Worm (Caenorhabditis elegans) whole organism, mixed stage, embryonic: ENCODE results near the gene znf-207.
A peak's percentile ranks its signal among the peaks of the same experiment; 100 is the strongest.

Experiments
- bed-3 ChIP-seq: fragments of 200-800 bp; sonication (Bioruptor generic); optimal IDR thresholded peaks from 3 replicates; lab custom pipeline; 2018; ENCODE audit warnings: mild to moderate bottlenecking, missing genetic modification characterization, moderate library complexity, missing compliant biosample characterization
- blmp-1 ChIP-seq: fragments of 150-350 bp; optimal IDR thresholded peaks from 2 replicates; lab custom pipeline; 2014; ENCODE audit warnings: missing biosample characterization, missing genetic modification characterization
- ceh-39 ChIP-seq: fragments of 150-350 bp; optimal IDR thresholded peaks from 2 replicates; lab custom pipeline; 2014; ENCODE audit warnings: missing biosample characterization, missing genetic modification characterization
- ceh-43 ChIP-seq: fragments of 200-800 bp; sonication (Bioruptor generic); optimal IDR thresholded peaks from 2 replicates; lab custom pipeline; 2018; ENCODE audit warnings: mild to moderate bottlenecking, missing genetic modification characterization, moderate library complexity, missing compliant biosample characterization
- ceh-83 ChIP-seq: fragments of 200-800 bp; sonication (Bioruptor generic); optimal IDR thresholded peaks from 2 replicates; lab custom pipeline; 2018; ENCODE audit warnings: mild to moderate bottlenecking, missing genetic modification characterization, missing compliant biosample characterization
- ces-1 ChIP-seq: fragments of 150-350 bp; optimal IDR thresholded peaks from 2 replicates; lab custom pipeline; 2014; ENCODE audit warnings: missing biosample characterization, missing genetic modification reagents, missing genetic modification characterization
- cnd-1 ChIP-seq: fragments of 200-800 bp; sonication (Bioruptor generic); optimal IDR thresholded peaks from 2 replicates; lab custom pipeline; 2018; ENCODE audit warnings: mild to moderate bottlenecking, missing genetic modification characterization, missing compliant biosample characterization
- drap-1 ChIP-seq: fragments of 200-800 bp; sonication (Bioruptor generic); optimal IDR thresholded peaks from 3 replicates; lab custom pipeline; 2018; ENCODE audit warnings: mild to moderate bottlenecking, missing genetic modification characterization, missing compliant biosample characterization
- elt-1 ChIP-seq: sonication (generic microtip); optimal IDR thresholded peaks from 2 replicates; lab custom pipeline; 2017; ENCODE audit warnings: missing genetic modification characterization, mild to moderate bottlenecking, missing compliant biosample characterization, antibody characterized with exemption, moderate library complexity, borderline replicate concordance; ENCODE audit not compliant: insufficient read depth
- elt-3 ChIP-seq: fragments of 150-350 bp; optimal IDR thresholded peaks from 2 replicates; lab custom pipeline; 2014; ENCODE audit warnings: missing biosample characterization, missing genetic modification characterization
- flh-1 ChIP-seq: fragments of 200-800 bp; sonication (Bioruptor generic); optimal IDR thresholded peaks from 2 replicates; lab custom pipeline; 2018; ENCODE audit warnings: mild to moderate bottlenecking, missing genetic modification characterization, moderate library complexity, missing compliant biosample characterization
- ham-2 ChIP-seq: fragments of 200-800 bp; sonication (Bioruptor generic); optimal IDR thresholded peaks from 2 replicates; lab custom pipeline; 2018; ENCODE audit warnings: mild to moderate bottlenecking, missing genetic modification characterization, missing compliant biosample characterization
- hlh-1 ChIP-seq: fragments of 150-350 bp; optimal IDR thresholded peaks from 2 replicates; lab custom pipeline; 2014; ENCODE audit warnings: missing biosample characterization, missing genetic modification reagents, missing genetic modification characterization
- lin-13 ChIP-seq: fragments of 150-350 bp; optimal IDR thresholded peaks from 2 replicates; lab custom pipeline; 2014; ENCODE audit warnings: missing biosample characterization, missing genetic modification characterization
- lin-32 ChIP-seq: fragments of 200-800 bp; sonication (Bioruptor generic); optimal IDR thresholded peaks from 2 replicates; lab custom pipeline; 2018; ENCODE audit warnings: mild to moderate bottlenecking, missing genetic modification characterization, missing compliant biosample characterization
- lsy-2 ChIP-seq: fragments of 150-350 bp; optimal IDR thresholded peaks from 2 replicates; lab custom pipeline; 2014; ENCODE audit warnings: missing biosample characterization, missing genetic modification characterization
- mab-5 ChIP-seq: fragments of 150-350 bp; optimal IDR thresholded peaks from 2 replicates; lab custom pipeline; 2014; ENCODE audit warnings: missing biosample characterization, missing genetic modification characterization
- mep-1 ChIP-seq: fragments of 150-350 bp; optimal IDR thresholded peaks from 2 replicates; lab custom pipeline; 2017; ENCODE audit warnings: missing biosample characterization, missing genetic modification reagents, missing genetic modification characterization, inconsistent platforms
- nhr-12 ChIP-seq: fragments of 150-350 bp; optimal IDR thresholded peaks from 2 replicates; lab custom pipeline; 2014; ENCODE audit warnings: missing biosample characterization, missing genetic modification characterization
- nhr-2 ChIP-seq: fragments of 150-350 bp; optimal IDR thresholded peaks from 2 replicates; lab custom pipeline; 2014; ENCODE audit warnings: missing biosample characterization, missing genetic modification characterization
- nhr-237 ChIP-seq: fragments of 150-350 bp; optimal IDR thresholded peaks from 2 replicates; lab custom pipeline; 2014; ENCODE audit warnings: missing biosample characterization, missing genetic modification characterization
- nhr-28 ChIP-seq: fragments of 150-350 bp; optimal IDR thresholded peaks from 2 replicates; lab custom pipeline; 2014; ENCODE audit warnings: missing biosample characterization, missing genetic modification characterization
- nhr-76 ChIP-seq: sonication (generic microtip); optimal IDR thresholded peaks from 2 replicates; lab custom pipeline; 2017; ENCODE audit warnings: missing biosample characterization, missing genetic modification characterization
- sem-2 ChIP-seq: fragments of 200-800 bp; sonication (Bioruptor generic); optimal IDR thresholded peaks from 2 replicates; lab custom pipeline; 2018; ENCODE audit warnings: mild to moderate bottlenecking, missing genetic modification characterization, missing compliant biosample characterization
- snpc-4 ChIP-seq: fragments of 150-350 bp; optimal IDR thresholded peaks from 2 replicates; lab custom pipeline; 2014; ENCODE audit warnings: missing biosample characterization, missing genetic modification characterization
- sptf-1 ChIP-seq: sonication (generic microtip); optimal IDR thresholded peaks from 2 replicates; lab custom pipeline; 2017; ENCODE audit warnings: mild to moderate bottlenecking, missing genetic modification characterization, moderate library complexity, missing compliant biosample characterization
- tbx-8 ChIP-seq: fragments of 200-800 bp; sonication (Bioruptor generic); optimal IDR thresholded peaks from 2 replicates; lab custom pipeline; 2018; ENCODE audit warnings: mild to moderate bottlenecking, missing genetic modification characterization, moderate library complexity, missing compliant biosample characterization
- unc-120 ChIP-seq: sonication (generic microtip); optimal IDR thresholded peaks from 2 replicates; lab custom pipeline; 2017; ENCODE audit warnings: missing genetic modification characterization, missing compliant biosample characterization; ENCODE audit not compliant: poor library complexity, severe bottlenecking
- unc-39 ChIP-seq: fragments of 150-350 bp; optimal IDR thresholded peaks from 2 replicates; lab custom pipeline; 2014; ENCODE audit warnings: missing biosample characterization, missing genetic modification characterization
- unc-62 ChIP-seq: fragments of 150-350 bp; optimal IDR thresholded peaks from 2 replicates; lab custom pipeline; 2014; ENCODE audit warnings: missing biosample characterization, missing genetic modification reagents, missing genetic modification characterization
- zip-8 ChIP-seq: fragments of 150-350 bp; optimal IDR thresholded peaks from 2 replicates; lab custom pipeline; 2014; ENCODE audit warnings: missing biosample characterization, missing genetic modification characterization
- ztf-11 ChIP-seq: fragments of 150-350 bp; optimal IDR thresholded peaks from 2 replicates; lab custom pipeline; 2014; ENCODE audit warnings: missing biosample characterization, missing genetic modification characterization

Gene znf-207

ce11 chrIV:11286112-11286511, 24.7 kb upstream of the znf-207 start:
- TF ChIP-seq drap-1 (GFP tag; lab: Kevin White, UChicago), result no peak
- no peak for TF ChIP-seq tbx-8
- no peak for TF ChIP-seq nhr-2 (tag; lab: Kevin White, UChicago)
- no peak for TF ChIP-seq lsy-2 (tag; lab: Kevin White, UChicago)
- TF ChIP-seq elt-3, result no peak
- no peak for TF ChIP-seq flh-1 (GFP tag; lab: Kevin White, UChicago)
- TF ChIP-seq zip-8 (tag; lab: Kevin White, UChicago), result no peak
- no peak for TF ChIP-seq nhr-12 (tag; lab: Kevin White, UChicago)
- no peak for TF ChIP-seq sptf-1 (tag; lab: Kevin White, UChicago)
- TF ChIP-seq elt-1 (tag; lab: Kevin White, UChicago), result no peak
- TF ChIP-seq lin-32, result no peak
- TF ChIP-seq ces-1, result no peak
- TF ChIP-seq ceh-83, result no peak

DNA sequence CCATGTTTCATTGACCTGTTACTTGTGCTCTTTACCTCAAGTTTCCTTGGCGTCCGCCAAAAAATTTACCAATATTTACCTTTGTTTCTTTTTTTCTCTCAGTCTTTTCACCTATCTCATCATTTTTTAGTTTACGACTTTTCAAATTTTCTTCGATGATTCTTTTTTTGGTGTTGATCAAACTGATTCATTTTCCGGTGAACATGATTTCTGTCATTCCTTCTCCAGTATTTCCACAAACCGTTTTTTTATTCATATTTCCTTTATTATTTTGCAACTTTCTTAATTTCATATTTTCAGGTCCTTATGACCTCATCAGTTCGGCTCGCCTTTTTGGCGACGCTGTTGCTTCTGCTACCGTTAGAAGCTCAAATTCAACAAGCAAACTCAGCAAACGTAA, 23.3 kb upstream of the znf-207 start, which contains the start of gene F54D1.6:
Gene F54D1.6 (plus strand): TSS at position 301 of the 400 bp plus-strand sequence.
- TF ChIP-seq bed-3 (no peak), ceh-43 (no peak), ztf-11 (no peak), unc-62 (GFP tag; lab: Kevin White, UChicago) (no peak), lin-32 (no peak), nhr-28 (tag; lab: Kevin White, UChicago) (no peak), nhr-12 (tag; lab: Kevin White, UChicago) (no peak), elt-3 (no peak), zip-8 (tag; lab: Kevin White, UChicago) (no peak), lin-13 (no peak), ceh-39 (no peak), blmp-1 (no peak), ceh-83 (no peak), nhr-2 (tag; lab: Kevin White, UChicago) (no peak), unc-39 (no peak), mab-5 (tag; lab: Kevin White, UChicago) (no peak), ces-1 (no peak)

- TF ChIP-seq snpc-4 (tag; lab: Kevin White, UChicago), result no peak
- TF ChIP-seq unc-62 (GFP tag; lab: Kevin White, UChicago), result no peak
- TF ChIP-seq ham-2 (GFP tag; lab: Kevin White, UChicago), result no peak
- TF ChIP-seq sptf-1 (tag; lab: Kevin White, UChicago), result no peak
- no peak for TF ChIP-seq hlh-1 (tag; lab: Kevin White, UChicago)
- TF ChIP-seq nhr-28 (tag; lab: Kevin White, UChicago), result no peak
- TF ChIP-seq blmp-1, result no peak
- TF ChIP-seq mep-1 (tag; lab: Kevin White, UChicago), result no peak
- no peak for TF ChIP-seq ceh-39
- no peak for TF ChIP-seq flh-1 (GFP tag; lab: Kevin White, UChicago)
- TF ChIP-seq cnd-1 (tag; lab: Kevin White, UChicago), result no peak
Observed at ce11 chrIV:11288965-11289364, 21.8 kb upstream of the znf-207 start.

DNA sequence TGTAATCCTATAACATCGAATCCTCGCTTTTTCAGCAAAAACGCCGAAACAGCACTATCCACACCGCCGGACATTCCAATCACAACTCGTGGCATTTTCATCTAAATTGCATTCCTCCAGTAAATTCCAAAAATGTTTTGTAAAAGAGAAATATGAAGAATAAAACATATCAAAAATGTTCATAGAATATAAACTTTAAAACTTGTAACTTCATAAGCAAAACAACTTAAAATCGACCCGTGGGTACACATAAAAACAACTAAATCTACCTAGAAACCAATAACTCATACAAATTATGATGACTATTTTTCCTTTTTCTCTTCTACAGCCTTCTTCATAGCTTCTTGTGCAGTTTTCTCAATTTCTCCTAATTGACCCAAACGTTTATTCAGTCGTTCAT, 14.0 kb upstream of the znf-207 start, which contains the start of gene mttu-1:
Gene mttu-1 (minus strand): TSS at position 101 of the 400 bp plus-strand sequence.
- TF ChIP-seq bed-3 (no peak), zip-8 (tag; lab: Kevin White, UChicago) (no peak), sptf-1 (tag; lab: Kevin White, UChicago) (no peak), elt-1 (tag; lab: Kevin White, UChicago) (no peak), ceh-43 (no peak), nhr-2 (tag; lab: Kevin White, UChicago) (no peak), cnd-1 (tag; lab: Kevin White, UChicago) (no peak), drap-1 (GFP tag; lab: Kevin White, UChicago) (no peak), lin-32 (no peak)
- TF ChIP-seq, all 35 proteins: peak for 0

DNA sequence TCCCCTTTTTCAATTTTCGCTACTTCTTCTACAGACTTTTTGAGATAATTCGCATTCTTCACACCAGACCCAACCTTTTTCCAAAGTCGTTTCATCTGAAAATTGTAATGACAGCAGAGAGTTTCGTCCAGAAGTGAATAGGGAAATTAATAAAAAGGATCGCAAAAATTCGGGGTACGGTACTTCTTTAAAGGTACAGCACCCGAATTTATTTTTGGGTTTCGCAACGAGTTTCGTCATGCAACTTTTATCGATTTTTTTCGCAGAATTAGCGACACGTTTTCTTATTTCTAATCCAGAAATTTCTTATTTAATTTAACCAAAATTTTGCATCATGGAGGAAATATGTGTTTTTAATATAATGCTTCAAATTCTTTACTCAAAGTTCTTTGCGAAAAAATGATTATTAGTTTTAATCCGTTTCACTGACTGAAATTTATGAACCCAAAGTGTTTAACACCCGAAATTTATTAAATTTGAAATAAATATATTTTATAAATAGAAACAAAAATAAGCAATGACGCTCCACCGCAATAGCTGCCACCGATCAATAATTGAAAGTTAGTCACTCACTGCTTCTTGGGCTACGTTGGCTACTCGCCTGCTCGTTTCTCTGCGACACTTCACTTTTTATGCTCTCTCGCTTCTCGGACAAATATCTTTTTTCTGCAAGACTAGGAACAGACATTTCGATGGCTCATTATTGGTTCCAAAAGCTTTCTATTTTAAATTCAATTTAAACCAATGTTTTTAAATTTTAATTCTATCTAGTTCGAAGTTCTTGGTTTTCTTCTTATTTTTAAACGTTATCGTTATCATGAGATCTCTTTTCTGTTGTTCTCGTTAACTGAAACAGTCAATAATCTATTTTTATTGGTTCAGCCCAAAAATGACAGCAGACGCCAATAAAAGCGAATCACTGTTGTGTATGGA, 12.4 kb upstream of the znf-207 start, which contains the start of the genes B0035.15 and dnj-1:
Gene B0035.15 (minus strand): TSS at position 99 of the 933 bp plus-strand sequence.
Gene dnj-1 (plus strand): TSS at position 883 of the 933 bp plus-strand sequence.
- peak; percentile 11 for TF ChIP-seq lsy-2 (tag; lab: Kevin White, UChicago)
- no peak for TF ChIP-seq lin-13
- TF ChIP-seq zip-8 (tag; lab: Kevin White, UChicago), result no peak
- no peak for TF ChIP-seq cnd-1 (tag; lab: Kevin White, UChicago)
- no peak for TF ChIP-seq sptf-1 (tag; lab: Kevin White, UChicago)
- TF ChIP-seq ham-2 (GFP tag; lab: Kevin White, UChicago), result peak; percentile 67
- no peak for TF ChIP-seq hlh-1 (tag; lab: Kevin White, UChicago)
- no peak for TF ChIP-seq ceh-43
- TF ChIP-seq snpc-4 (tag; lab: Kevin White, UChicago), result no peak
- TF ChIP-seq nhr-237 (tag; lab: Kevin White, UChicago), result no peak
- TF ChIP-seq elt-1 (tag; lab: Kevin White, UChicago), result no peak
- TF ChIP-seq ceh-39, result no peak
- TF ChIP-seq unc-120 (tag; lab: Kevin White, UChicago), result no peak
- peak; percentile 85 for TF ChIP-seq ces-1
- no peak for TF ChIP-seq drap-1 (GFP tag; lab: Kevin White, UChicago)
- no peak for TF ChIP-seq unc-39
- TF ChIP-seq blmp-1, result peak; percentile 6
- TF ChIP-seq nhr-12 (tag; lab: Kevin White, UChicago), result no peak
- TF ChIP-seq sem-2 (GFP tag; lab: Kevin White, UChicago), result no peak
- TF ChIP-seq mab-5 (tag; lab: Kevin White, UChicago), result no peak
- TF ChIP-seq elt-3, result no peak
- TF ChIP-seq nhr-2 (tag; lab: Kevin White, UChicago), result no peak
- TF ChIP-seq ztf-11, result no peak
- no peak for TF ChIP-seq nhr-28 (tag; lab: Kevin White, UChicago)
- no peak for TF ChIP-seq nhr-76 (tag; lab: Kevin White, UChicago)
- no peak for TF ChIP-seq ceh-83
